Worm (Caenorhabditis elegans) whole organism, young adult: ENCODE results near the gene cyp-33E3.

Source experiments
- bed-1 ChIP-seq: fragments of 200-800 bp; sonication (Bioruptor generic); IDR thresholded peaks from 2 replicates; pipeline ENCODE4 v1.3.6; 2022; ENCODE audit warnings: missing genetic modification reagents, missing genetic modification characterization, missing compliant biosample characterization
- lin-35 ChIP-seq, 3 experiments: fragments of 150-350 bp in 2 of 3; sonication (generic microtip) in 1 of 3; optimal IDR thresholded peaks; 2 replicates each; lab custom pipeline; 2014 to 2018; ENCODE audit warnings: missing biosample characterization in 3 of 3, missing genetic modification characterization in 3 of 3, missing genetic modification reagents in 3 of 3
- zfh-2 ChIP-seq: fragments of 200-800 bp; sonication (Bioruptor generic); conservative IDR thresholded peaks from 2 replicates; pipeline ENCODE4 v1.3.6; 2022; ENCODE audit warnings: missing genetic modification reagents, missing genetic modification characterization, missing compliant biosample characterization

DNA sequence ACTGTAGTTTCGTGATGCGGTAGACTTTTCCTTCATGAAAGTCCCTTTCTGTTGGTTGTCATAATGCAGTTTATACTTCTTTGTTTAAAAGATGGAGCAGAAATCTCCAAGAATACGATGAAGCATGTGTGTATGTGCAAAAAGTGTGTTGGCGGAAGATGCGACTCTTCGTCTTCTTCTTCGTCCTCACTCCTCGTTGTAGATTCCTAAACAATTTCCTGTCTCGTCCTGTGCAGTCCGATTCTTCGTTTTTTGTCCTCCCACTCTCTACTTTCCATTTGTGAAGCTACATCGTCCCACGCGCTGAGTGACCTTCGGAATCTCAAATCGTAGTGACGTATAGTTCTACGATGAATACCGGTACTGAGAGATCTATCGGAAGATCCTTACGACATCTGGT, 13.5 kb downstream of the cyp-33E3 start:
- TF ChIP-seq zfh-2 (no peak), bed-1 (GFP tag; lab: Robert Waterston, UW) (no peak), lin-35 (GFP tag; optimal IDR thresholded peaks at IDR 0.05; lab: Kevin White, UChicago) (no peak)
